Fruit fly (Drosophila melanogaster) S2 (cell line): ENCODE data around the gene fok.

Experiments used
- CG8478 ChIP-seq: fragments of >200 bp; optimal IDR thresholded peaks from 2 replicates; lab custom pipeline; 2018
- CTCF ChIP-seq, 2 experiments: fragments of >200 bp; optimal IDR thresholded peaks; 2 replicates each; lab custom pipeline; 2018

DNA sequence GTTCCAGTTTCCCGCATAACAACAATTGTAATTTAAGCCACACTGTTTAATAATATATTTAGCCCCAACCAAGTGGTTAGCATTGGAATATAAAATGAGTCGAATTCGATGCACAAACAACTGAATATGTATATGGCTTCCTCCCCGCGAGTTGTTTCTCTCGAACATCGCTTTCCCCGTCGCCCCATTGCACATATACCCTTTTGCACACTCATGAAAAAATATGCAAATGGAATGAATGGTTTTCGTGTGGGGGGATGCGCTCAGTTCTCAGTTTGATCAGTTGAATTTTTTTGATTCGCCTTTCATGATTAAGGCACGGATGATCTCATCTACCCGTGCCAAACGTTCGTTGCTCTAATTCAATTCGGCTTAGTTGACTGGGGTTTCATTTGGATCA is 4.1 kb downstream of the fok start:
- TF ChIP-seq CG8478 (no peak), CTCF (optimal IDR thresholded peaks at IDR 0.05; lab: Kevin White, UChicago) (no peak)
